Worm (Caenorhabditis elegans): ENCODE data around the gene dpy-6.

DNA sequence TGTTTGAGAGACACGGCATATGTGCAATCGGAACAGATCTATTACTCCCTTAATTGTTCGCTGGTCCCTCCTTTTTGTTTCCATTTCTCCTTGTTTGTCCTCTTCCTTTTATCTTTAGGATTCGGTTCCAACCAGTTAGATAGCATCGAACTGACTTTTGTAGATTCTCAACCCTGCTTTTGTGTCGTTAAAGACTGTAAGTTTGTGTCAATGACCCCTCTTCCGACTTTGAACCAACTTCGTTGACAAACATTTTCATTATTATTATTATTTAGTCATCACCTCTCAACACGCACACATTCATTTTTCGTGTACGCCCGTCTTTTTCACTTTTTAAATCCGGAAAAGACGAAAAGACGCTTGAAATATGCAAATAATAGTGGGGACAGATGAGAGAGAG, 9.3 kb downstream of the dpy-6 start, which contains the start of gene F16F9.1:
- TF ChIP-seq med-1 (GFP tag; optimal IDR thresholded peaks at IDR 0.05; ENCODE audit: insufficient read depth) (no peak), flt-1 (GFP tag; IDR thresholded peaks at IDR 0.05) (no peak), tab-1 (GFP tag; IDR thresholded peaks at IDR 0.05) (no peak), ztf-23 (GFP tag; IDR thresholded peaks at IDR 0.05) (no peak), T22C8.4 (GFP tag; IDR thresholded peaks at IDR 0.05) (no peak), ztf-29 (GFP tag; IDR thresholded peaks at IDR 0.05) (no peak)
